In genomic region chr2L:3228694-3229093, dm6 we compare ENCODE assay signal across 1 fruit fly cellular context.
TF ChIP-seq lines count a peak whose summit lies in the region.

No protein-coding gene starts in this region.

TF ChIP-seq in whole organism, embryonic, 481 proteins besides CTCF, POLR2A, EP300 and RAD21 (continued from another document):
- TF ChIP-seq nerfin-1 (tag; optimal IDR thresholded peaks at IDR 0.05; lab: Kevin White, UChicago) (no peak), CG4282 (GFP tag; optimal IDR thresholded peaks at IDR 0.05; lab: Kevin White, UChicago) (no peak), HLH3B (GFP tag; IDR thresholded peaks at IDR 0.05; lab: Robert Waterston, UW) (no peak), sqz (GFP tag; optimal IDR thresholded peaks at IDR 0.05; lab: Kevin White, UChicago) (no peak), tna (GFP tag; IDR thresholded peaks at IDR 0.05; lab: Robert Waterston, UW; ENCODE audit: partially characterized antibody) (no peak), onecut (GFP tag; IDR thresholded peaks at IDR 0.05; lab: Robert Waterston, UW) (no peak), rib (GFP tag; IDR thresholded peaks at IDR 0.05; lab: Robert Waterston, UW) (no peak), Hey (tag; optimal IDR thresholded peaks at IDR 0.05; lab: Kevin White, UChicago) (no peak), al (GFP tag; IDR thresholded peaks at IDR 0.05; lab: Robert Waterston, UW) (no peak), cato (GFP tag; optimal IDR thresholded peaks at IDR 0.05; lab: Kevin White, UChicago; ENCODE audit: borderline replicate concordance) (no peak), CG12071 (GFP tag; optimal IDR thresholded peaks at IDR 0.05; lab: Kevin White, UChicago) (peak; percentile 80), Spps (tag; optimal IDR thresholded peaks at IDR 0.05; lab: Kevin White, UChicago) (no peak), CG15011 (GFP tag; optimal IDR thresholded peaks at IDR 0.05; lab: Kevin White, UChicago) (peak; percentile 17), CG15514 (GFP tag; optimal IDR thresholded peaks at IDR 0.05; lab: Kevin White, UChicago) (peak; percentile 77), nmo (GFP tag; optimal IDR thresholded peaks at IDR 0.05; lab: Kevin White, UChicago) (no peak), sens-2 (GFP tag; IDR thresholded peaks at IDR 0.05; lab: Robert Waterston, UW) (no peak), lab (GFP tag; optimal IDR thresholded peaks at IDR 0.05; lab: Kevin White, UChicago) (peak; percentile 81), Jarid2 (GFP tag; optimal IDR thresholded peaks at IDR 0.05; lab: Kevin White, UChicago) (peak; percentile 4), CG3838 (GFP tag; optimal IDR thresholded peaks at IDR 0.05; lab: Kevin White, UChicago) (no peak), CG6854 (GFP tag; optimal IDR thresholded peaks at IDR 0.05; lab: Kevin White, UChicago) (peak; percentile 33), jing (GFP tag; optimal IDR thresholded peaks at IDR 0.05; lab: Kevin White, UChicago) (no peak), CG4328 (GFP tag; optimal IDR thresholded peaks at IDR 0.05; lab: Kevin White, UChicago) (peak; percentile 30), CG7786 (GFP tag; optimal IDR thresholded peaks at IDR 0.05; lab: Kevin White, UChicago) (no peak), CG11695 (GFP tag; IDR thresholded peaks at IDR 0.05; lab: Robert Waterston, UW) (0 out of 3 replicates have a peak, but pooled peaks have one; percentile 38), fru (optimal IDR thresholded peaks at IDR 0.05; lab: Kevin White, UChicago) (no peak), CG15479 (GFP tag; optimal IDR thresholded peaks at IDR 0.05; lab: Kevin White, UChicago) (no peak), eyg (GFP tag; optimal IDR thresholded peaks at IDR 0.05; lab: Kevin White, UChicago) (no peak), klu (GFP tag; IDR thresholded peaks at IDR 0.05; lab: Robert Waterston, UW) (no peak), CG7987 (GFP tag; optimal IDR thresholded peaks at IDR 0.05; lab: Kevin White, UChicago) (peak; percentile 80), Dp (GFP tag; optimal IDR thresholded peaks at IDR 0.05; lab: Kevin White, UChicago) (no peak), CG33213 (GFP tag; optimal IDR thresholded peaks at IDR 0.05; lab: Kevin White, UChicago) (no peak), lbe (GFP tag; optimal IDR thresholded peaks at IDR 0.05; lab: Kevin White, UChicago) (no peak), CG10979 (tag; optimal IDR thresholded peaks at IDR 0.05; lab: Kevin White, UChicago) (no peak), insv (GFP tag; optimal IDR thresholded peaks at IDR 0.05; lab: Kevin White, UChicago) (no peak), CG16779 (GFP tag; IDR thresholded peaks at IDR 0.05; lab: Robert Waterston, UW) (no peak), CG13775 (GFP tag; optimal IDR thresholded peaks at IDR 0.05; lab: Kevin White, UChicago) (no peak), Abd-B (GFP tag; optimal IDR thresholded peaks at IDR 0.05; lab: Kevin White, UChicago) (no peak), MTF-1 (GFP tag; optimal IDR thresholded peaks at IDR 0.05; lab: Kevin White, UChicago; ENCODE audit: borderline replicate concordance) (peak; percentile 61), NC2α (GFP tag; optimal IDR thresholded peaks at IDR 0.05; lab: Kevin White, UChicago) (no peak), dmrt99B (tag; optimal IDR thresholded peaks at IDR 0.05; lab: Kevin White, UChicago) (peak; percentile 17), Opbp (GFP tag; IDR thresholded peaks at IDR 0.05; lab: Robert Waterston, UW; ENCODE audit: partially characterized antibody) (no peak), CG17385 (GFP tag; optimal IDR thresholded peaks at IDR 0.05; lab: Kevin White, UChicago) (no peak), lilli (GFP tag; optimal IDR thresholded peaks at IDR 0.05; lab: Kevin White, UChicago) (no peak), gsb (GFP tag; IDR thresholded peaks at IDR 0.05; lab: Robert Waterston, UW) (peak; percentile 40; the same call in 1 of the 2 replicates), CG6254 (GFP tag; optimal IDR thresholded peaks at IDR 0.05; lab: Kevin White, UChicago) (no peak), chinmo (GFP tag; IDR thresholded peaks at IDR 0.05; lab: Robert Waterston, UW; ENCODE audit: partially characterized antibody) (no peak), CG2712 (tag; optimal IDR thresholded peaks at IDR 0.05; lab: Kevin White, UChicago) (no peak), CG9609 (GFP tag; optimal IDR thresholded peaks at IDR 0.05; lab: Kevin White, UChicago) (no peak), CG10321 (GFP tag; IDR thresholded peaks at IDR 0.05; lab: Robert Waterston, UW) (no peak), Deaf1 (tag; optimal IDR thresholded peaks at IDR 0.05; lab: Kevin White, UChicago) (no peak), ash1 (GFP tag; optimal IDR thresholded peaks at IDR 0.05; lab: Kevin White, UChicago) (no peak), CG10565 (GFP tag; optimal IDR thresholded peaks at IDR 0.05; lab: Kevin White, UChicago) (no peak), croc (GFP tag; conservative IDR thresholded peaks at IDR 0.05; lab: Robert Waterston, UW) (no peak), fd3F (GFP tag; optimal IDR thresholded peaks at IDR 0.05; lab: Kevin White, UChicago) (peak; percentile 36), zen (tag; optimal IDR thresholded peaks at IDR 0.05; lab: Kevin White, UChicago) (no peak), CG8359 (GFP tag; optimal IDR thresholded peaks at IDR 0.05; lab: Kevin White, UChicago; ENCODE audit: borderline replicate concordance) (no peak), CG3726 (GFP tag; IDR thresholded peaks at IDR 0.05; lab: Robert Waterston, UW) (no peak), CG18764 (GFP tag; optimal IDR thresholded peaks at IDR 0.05; lab: Kevin White, UChicago) (peak; percentile 30), Dek (tag; optimal IDR thresholded peaks at IDR 0.05; lab: Kevin White, UChicago) (no peak), Usf (GFP tag; optimal IDR thresholded peaks at IDR 0.05; lab: Kevin White, UChicago) (no peak), CG2889 (GFP tag; IDR thresholded peaks at IDR 0.05; lab: Robert Waterston, UW) (no peak), slp2 (GFP tag; optimal IDR thresholded peaks at IDR 0.05; lab: Kevin White, UChicago) (no peak), CG17328 (GFP tag; IDR thresholded peaks at IDR 0.05; lab: Robert Waterston, UW) (no peak), NfI (GFP tag; optimal IDR thresholded peaks at IDR 0.05; lab: Kevin White, UChicago) (no peak), CG12942 (GFP tag; optimal IDR thresholded peaks at IDR 0.05; lab: Kevin White, UChicago) (no peak), Neu2 (GFP tag; optimal IDR thresholded peaks at IDR 0.05; lab: Kevin White, UChicago; ENCODE audit: borderline replicate concordance) (no peak), sima (GFP tag; optimal IDR thresholded peaks at IDR 0.05; lab: Kevin White, UChicago) (no peak), dmrt11E (tag; optimal IDR thresholded peaks at IDR 0.05; lab: Kevin White, UChicago) (no peak), exex (tag; optimal IDR thresholded peaks at IDR 0.05; lab: Kevin White, UChicago) (peak; percentile 18), dysf (GFP tag; IDR thresholded peaks at IDR 0.05; lab: Robert Waterston, UW) (peak; percentile 24; the same call in 1 of the 3 replicates), Meics (GFP tag; optimal IDR thresholded peaks at IDR 0.05; lab: Kevin White, UChicago) (peak; percentile 71), HLH54F (GFP tag; optimal IDR thresholded peaks at IDR 0.05; lab: Kevin White, UChicago) (no peak), CG4424 (GFP tag; optimal IDR thresholded peaks at IDR 0.05; lab: Kevin White, UChicago) (no peak), CG11085 (GFP tag; IDR thresholded peaks at IDR 0.05; lab: Robert Waterston, UW) (no peak), Asciz (GFP tag; optimal IDR thresholded peaks at IDR 0.05; lab: Kevin White, UChicago) (peak; percentile 69), Trl (optimal IDR thresholded peaks at IDR 0.05; lab: Kevin White, UChicago) (no peak), Trl (GFP tag; optimal IDR thresholded peaks at IDR 0.05; lab: Kevin White, UChicago) (no peak)
